Fruit fly (Drosophila melanogaster): ENCODE data around the gene CG9903.

CG9903 gene

dm6 chrX:16582145-16582544 lies 41.5 kb upstream of the CG9903 start:
- TF ChIP-seq psq (GFP tag; optimal IDR thresholded peaks at IDR 0.05): no peak
- no peak for TF ChIP-seq Mio (GFP tag; optimal IDR thresholded peaks at IDR 0.05)
- no peak for TF ChIP-seq N (GFP tag; optimal IDR thresholded peaks at IDR 0.05)
- no peak for TF ChIP-seq Rel (GFP tag; optimal IDR thresholded peaks at IDR 0.05)
- TF ChIP-seq Rel (tag; optimal IDR thresholded peaks at IDR 0.05): no peak
- TF ChIP-seq dmrt93B (GFP tag; optimal IDR thresholded peaks at IDR 0.05): no peak
- no peak for TF ChIP-seq sv (GFP tag; optimal IDR thresholded peaks at IDR 0.05)
- TF ChIP-seq sage (GFP tag; optimal IDR thresholded peaks at IDR 0.05): no peak
- no peak for TF ChIP-seq GATAd (GFP tag; optimal IDR thresholded peaks at IDR 0.05)
- peak; percentile 37 for TF ChIP-seq Hr83 (GFP tag; optimal IDR thresholded peaks at IDR 0.05; ENCODE audit: poor library complexity, severe bottlenecking)

DNA sequence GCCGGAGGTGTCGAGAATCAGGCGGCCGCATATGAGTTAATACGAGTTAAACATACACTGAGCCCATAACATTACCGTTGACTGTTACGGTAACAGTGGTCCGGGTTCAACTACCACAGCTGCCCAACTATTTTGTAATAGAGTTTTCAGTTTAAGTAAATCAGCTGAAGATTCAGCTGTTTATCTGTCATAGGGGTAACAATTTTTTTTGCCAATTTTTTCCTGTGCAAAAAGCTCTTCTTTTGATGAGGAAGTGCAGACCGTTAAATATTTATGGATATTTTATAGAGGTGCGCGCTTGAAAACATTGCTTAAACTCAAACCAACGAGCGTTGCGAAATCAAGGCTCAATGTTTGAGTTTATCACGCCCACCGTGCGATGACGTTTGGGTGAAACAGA lies 41.1 kb upstream of the CG9903 start:
- no peak for TF ChIP-seq CrebA (GFP tag; optimal IDR thresholded peaks at IDR 0.05; ENCODE audit: borderline replicate concordance)
- TF ChIP-seq GATAd (GFP tag; optimal IDR thresholded peaks at IDR 0.05): no peak
- peak; percentile 1 for TF ChIP-seq ey (GFP tag; optimal IDR thresholded peaks at IDR 0.05)
- TF ChIP-seq brk (GFP tag; optimal IDR thresholded peaks at IDR 0.05): no peak

DNA sequence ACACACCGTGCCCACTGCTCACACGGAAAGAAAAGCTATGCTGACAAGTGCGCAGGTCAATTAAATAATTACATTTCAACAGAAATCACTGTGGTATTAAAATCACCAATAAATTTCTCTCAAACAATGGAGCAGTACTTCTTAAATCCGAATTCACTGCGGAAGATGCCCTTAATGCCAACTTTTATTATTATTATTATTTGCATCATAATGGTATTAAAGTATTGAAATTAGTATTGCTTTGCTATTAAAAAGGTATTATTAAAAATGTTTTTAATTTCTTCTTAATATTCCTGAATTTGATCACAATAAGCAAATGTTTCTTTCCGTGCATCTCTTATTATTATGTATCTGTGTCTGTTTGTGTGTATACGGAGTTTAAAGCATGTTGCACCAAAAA lies 39.3 kb upstream of the CG9903 start:
- no peak for TF ChIP-seq Myc (optimal IDR thresholded peaks at IDR 0.05)
- TF ChIP-seq ey (GFP tag; optimal IDR thresholded peaks at IDR 0.05): no peak
- no peak for TF ChIP-seq br (GFP tag; optimal IDR thresholded peaks at IDR 0.05)
- no peak for TF ChIP-seq h (GFP tag; optimal IDR thresholded peaks at IDR 0.05)
- TF ChIP-seq sage (GFP tag; optimal IDR thresholded peaks at IDR 0.05): no peak
- no peak for TF ChIP-seq OdsH (GFP tag; optimal IDR thresholded peaks at IDR 0.05)
- no peak for TF ChIP-seq Vsx2 (GFP tag; optimal IDR thresholded peaks at IDR 0.05; ENCODE audit: partially characterized antibody)
- peak; percentile 26 for TF ChIP-seq HLH106 (tag; optimal IDR thresholded peaks at IDR 0.05)
- peak in 1 of 2 experiments; percentile 15 for TF ChIP-seq foxo (GFP tag; optimal IDR thresholded peaks at IDR 0.05)
- no peak for TF ChIP-seq Abd-B (GFP tag; optimal IDR thresholded peaks at IDR 0.05)
- TF ChIP-seq tai (GFP tag; optimal IDR thresholded peaks at IDR 0.05): no peak
- TF ChIP-seq Sp1 (GFP tag; optimal IDR thresholded peaks at IDR 0.05): peak; percentile 25
- peak; percentile 20 for TF ChIP-seq fru (GFP tag; optimal IDR thresholded peaks at IDR 0.05)
- peak; percentile 15 for TF ChIP-seq sv (GFP tag; optimal IDR thresholded peaks at IDR 0.05)
- no peak for TF ChIP-seq Dif (GFP tag; optimal IDR thresholded peaks at IDR 0.05; ENCODE audit: partially characterized antibody)

dm6 chrX:16575097-16575496 lies 34.4 kb upstream of the CG9903 start:
- TF ChIP-seq tai (GFP tag; optimal IDR thresholded peaks at IDR 0.05) (no peak), Dfd (GFP tag; optimal IDR thresholded peaks at IDR 0.05) (peak; percentile 93), psq (GFP tag; optimal IDR thresholded peaks at IDR 0.05) (no peak)

dm6 chrX:16574114-16574513 lies 33.5 kb upstream of the CG9903 start:
- TF ChIP-seq Myc (optimal IDR thresholded peaks at IDR 0.05): no peak
- TF ChIP-seq foxo (GFP tag; optimal IDR thresholded peaks at IDR 0.05): no peak
- TF ChIP-seq br (GFP tag; optimal IDR thresholded peaks at IDR 0.05): no peak
- no peak for TF ChIP-seq sage (GFP tag; optimal IDR thresholded peaks at IDR 0.05)
- no peak for TF ChIP-seq Abd-B (GFP tag; optimal IDR thresholded peaks at IDR 0.05)
- TF ChIP-seq rgr (GFP tag; optimal IDR thresholded peaks at IDR 0.05): no peak
- TF ChIP-seq Rel (GFP tag; optimal IDR thresholded peaks at IDR 0.05): no peak
- no peak for TF ChIP-seq Rel (tag; optimal IDR thresholded peaks at IDR 0.05)
- no peak for TF ChIP-seq Dfd (GFP tag; optimal IDR thresholded peaks at IDR 0.05)
- TF ChIP-seq OdsH (GFP tag; optimal IDR thresholded peaks at IDR 0.05): no peak
- no peak for TF ChIP-seq sv (GFP tag; optimal IDR thresholded peaks at IDR 0.05)
- no peak for TF ChIP-seq Hnf4 (GFP tag; optimal IDR thresholded peaks at IDR 0.05)

DNA sequence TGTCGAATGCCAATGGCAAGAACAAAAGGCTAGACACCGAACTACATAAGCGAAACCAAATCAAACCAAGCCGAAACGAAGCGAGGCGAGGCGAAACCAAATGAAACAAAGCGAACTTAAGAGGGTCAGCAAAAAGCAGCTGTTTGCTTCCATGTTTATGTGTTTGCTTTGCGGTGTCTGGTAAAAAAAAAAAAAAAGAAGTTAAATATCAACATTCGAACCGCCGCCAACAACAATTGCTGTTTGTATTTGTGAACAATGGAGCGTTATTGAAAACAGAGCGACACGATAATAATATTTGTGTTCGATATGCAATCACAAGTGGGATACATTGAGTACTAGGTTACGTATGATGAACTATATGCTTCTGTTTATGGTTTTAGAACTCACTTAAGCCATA lies 33.0 kb upstream of the CG9903 start:
- TF ChIP-seq jim (GFP tag; optimal IDR thresholded peaks at IDR 0.05) (no peak), Vsx2 (GFP tag; optimal IDR thresholded peaks at IDR 0.05; ENCODE audit: partially characterized antibody) (no peak), usp (GFP tag; optimal IDR thresholded peaks at IDR 0.05) (no peak), HLH106 (tag; optimal IDR thresholded peaks at IDR 0.05) (no peak), GATAd (GFP tag; optimal IDR thresholded peaks at IDR 0.05) (no peak), h (GFP tag; optimal IDR thresholded peaks at IDR 0.05) (peak; percentile 29), woc (GFP tag; optimal IDR thresholded peaks at IDR 0.05) (no peak), psq (GFP tag; optimal IDR thresholded peaks at IDR 0.05) (no peak), Jra (GFP tag; optimal IDR thresholded peaks at IDR 0.05) (peak; percentile 9), Hr83 (GFP tag; optimal IDR thresholded peaks at IDR 0.05; ENCODE audit: poor library complexity, severe bottlenecking) (no peak), Rel (GFP tag; optimal IDR thresholded peaks at IDR 0.05) (no peak), Rel (tag; optimal IDR thresholded peaks at IDR 0.05) (no peak), Myc (optimal IDR thresholded peaks at IDR 0.05) (no peak), dmrt93B (GFP tag; optimal IDR thresholded peaks at IDR 0.05) (no peak), sv (GFP tag; optimal IDR thresholded peaks at IDR 0.05) (no peak), OdsH (GFP tag; optimal IDR thresholded peaks at IDR 0.05) (peak; percentile 50), dsf (GFP tag; optimal IDR thresholded peaks at IDR 0.05; ENCODE audit: borderline replicate concordance) (no peak), Abd-B (GFP tag; optimal IDR thresholded peaks at IDR 0.05) (no peak), Sp1 (GFP tag; optimal IDR thresholded peaks at IDR 0.05) (no peak), br (GFP tag; optimal IDR thresholded peaks at IDR 0.05) (peak; percentile 14), fru (GFP tag; optimal IDR thresholded peaks at IDR 0.05) (peak; percentile 26), Hnf4 (GFP tag; optimal IDR thresholded peaks at IDR 0.05) (peak; percentile 23), foxo (GFP tag; optimal IDR thresholded peaks at IDR 0.05) (peak in 1 of 2 experiments; percentile 46), rgr (GFP tag; optimal IDR thresholded peaks at IDR 0.05) (peak; percentile 55), Mio (GFP tag; optimal IDR thresholded peaks at IDR 0.05) (no peak), Dfd (GFP tag; optimal IDR thresholded peaks at IDR 0.05) (no peak), N (GFP tag; optimal IDR thresholded peaks at IDR 0.05) (no peak)
